Worm (Caenorhabditis elegans): ENCODE measurements around the gene C16D9.3.

C16D9.3 gene

ce11 chrV:8201229-8201858 lies 38.5 kb downstream of the C16D9.3 start, which contains the start of gene cri-2 (continued):
- TF ChIP-seq dmd-6 (GFP tag; IDR thresholded peaks at IDR 0.05): no peak
- TF ChIP-seq T20F7.1 (GFP tag; optimal IDR thresholded peaks at IDR 0.05): peak; percentile 30
- no peak for TF ChIP-seq dpl-1 (GFP tag; optimal IDR thresholded peaks at IDR 0.05)
- no peak for TF ChIP-seq snpc-4 (tag; optimal IDR thresholded peaks at IDR 0.05)
- no peak for TF ChIP-seq lin-29 (GFP tag; IDR thresholded peaks at IDR 0.05)
- TF ChIP-seq zfp-3 (GFP tag; conservative IDR thresholded peaks at IDR 0.05): no peak
- TF ChIP-seq dmd-9 (GFP tag; IDR thresholded peaks at IDR 0.05): no peak
- no peak for TF ChIP-seq mep-1 (tag; optimal IDR thresholded peaks at IDR 0.05)
- no peak for TF ChIP-seq egl-43 (GFP tag; IDR thresholded peaks at IDR 0.05)
- TF ChIP-seq Y5F2A.4 (GFP tag; optimal IDR thresholded peaks at IDR 0.05): no peak
- TF ChIP-seq ZK337.2 (GFP tag; IDR thresholded peaks at IDR 0.05): no peak
- no peak for TF ChIP-seq mxl-2 (GFP tag; conservative IDR thresholded peaks at IDR 0.05)
- peak in 1 of 2 experiments; percentile 76 for TF ChIP-seq daf-16 (GFP tag; optimal IDR thresholded peaks at IDR 0.05)
- TF ChIP-seq daf-16 (tag; optimal IDR thresholded peaks at IDR 0.05): no peak
- no peak for TF ChIP-seq nhr-111 (GFP tag; optimal IDR thresholded peaks at IDR 0.05)
- peak; percentile 39 for TF ChIP-seq nhr-28 (tag; optimal IDR thresholded peaks at IDR 0.05)
- no peak for TF ChIP-seq egl-27 (tag; optimal IDR thresholded peaks at IDR 0.05)
- TF ChIP-seq ceh-44 (GFP tag; IDR thresholded peaks at IDR 0.05): no peak
- TF ChIP-seq Y75B8A.6 (GFP tag; IDR thresholded peaks at IDR 0.05): no peak
- TF ChIP-seq saeg-2 (GFP tag; IDR thresholded peaks at IDR 0.05): no peak
- no peak for TF ChIP-seq madf-9 (GFP tag; conservative IDR thresholded peaks at IDR 0.05)

- TF ChIP-seq hlh-11 (tag; optimal IDR thresholded peaks at IDR 0.05) (peak; percentile 5), lim-7 (GFP tag; IDR thresholded peaks at IDR 0.05) (no peak), daf-16 (GFP tag; optimal IDR thresholded peaks at IDR 0.05) (no peak), daf-16 (tag; optimal IDR thresholded peaks at IDR 0.05) (peak; percentile 19)
Measured at ce11 chrV:8198994-8199393, 40.8 kb downstream of the C16D9.3 start, which contains the start of gene F20D6.11. Gene F20D6.11 (minus strand): TSS chrV:8199094.

DNA sequence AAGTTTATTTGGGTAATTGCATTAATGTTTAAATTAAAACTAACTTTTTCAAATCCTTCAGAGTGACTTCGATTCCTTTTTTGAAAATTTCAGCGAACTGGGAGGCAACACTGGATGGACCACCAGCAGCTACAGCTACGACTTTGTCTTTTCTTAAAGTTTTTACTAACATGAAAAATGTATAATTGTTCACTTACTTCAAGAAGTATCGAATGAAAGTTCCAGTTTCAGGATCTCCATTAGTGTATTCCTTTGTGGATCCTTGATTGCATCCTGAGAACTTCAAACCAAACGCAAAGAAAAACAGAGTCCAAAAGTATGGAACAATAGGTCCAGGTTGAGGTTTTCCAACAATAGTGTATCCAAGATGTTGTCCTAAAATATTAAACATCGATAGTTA lies 42.8 kb downstream of the C16D9.3 start:
- peak in 1 of 2 experiments; percentile 92 for TF ChIP-seq unc-62 (GFP tag; optimal IDR thresholded peaks at IDR 0.05 in 1 of 2)
- TF ChIP-seq unc-62 (tag; optimal IDR thresholded peaks at IDR 0.05): no peak
- TF ChIP-seq lin-15B (tag; optimal IDR thresholded peaks at IDR 0.05): no peak
- TF ChIP-seq aha-1 (tag): peak; percentile 27

ce11 chrV:8195889-8196418 lies 43.9 kb downstream of the C16D9.3 start, which contains the start of gene F20D6.10:
Gene F20D6.10 (minus strand): TSS chrV:8195939.
- TF ChIP-seq nhr-111 (GFP tag; optimal IDR thresholded peaks at IDR 0.05): no peak
- TF ChIP-seq hlh-30 (tag; optimal IDR thresholded peaks at IDR 0.05; ENCODE audit: insufficient read depth): peak; percentile 41
- TF ChIP-seq php-3 (GFP tag; IDR thresholded peaks at IDR 0.05): no peak
- TF ChIP-seq daf-16 (GFP tag; optimal IDR thresholded peaks at IDR 0.05): peak in 1 of 2 experiments; percentile 55
- no peak for TF ChIP-seq daf-16 (tag; optimal IDR thresholded peaks at IDR 0.05)
- peak; percentile 34 for TF ChIP-seq nhr-11 (tag; optimal IDR thresholded peaks at IDR 0.05)
- TF ChIP-seq aha-1 (tag): peak; percentile 58
- no peak for TF ChIP-seq jun-1 (tag; optimal IDR thresholded peaks at IDR 0.05)
- TF ChIP-seq unc-62 (GFP tag; optimal IDR thresholded peaks at IDR 0.05 in 1 of 2): peak in 1 of 2 experiments; percentile 33
- TF ChIP-seq unc-62 (tag; optimal IDR thresholded peaks at IDR 0.05): no peak

- TF ChIP-seq ZK546.5 (tag; optimal IDR thresholded peaks at IDR 0.05) (no peak), gei-8 (GFP tag; optimal IDR thresholded peaks at IDR 0.05) (no peak), T26A8.4 (GFP tag; IDR thresholded peaks at IDR 0.05) (no peak), nhr-48 (tag; optimal IDR thresholded peaks at IDR 0.05) (no peak), ceh-20 (GFP tag; IDR thresholded peaks at IDR 0.05) (no peak), dmd-6 (GFP tag; IDR thresholded peaks at IDR 0.05) (no peak), nhr-28 (tag; optimal IDR thresholded peaks at IDR 0.05) (no peak), cey-2 (tag; optimal IDR thresholded peaks at IDR 0.05; ENCODE audit: borderline replicate concordance, insufficient read depth) (no peak), hmg-1.1 (GFP tag; IDR thresholded peaks at IDR 0.05) (no peak), Y105C5A.15 (GFP tag; IDR thresholded peaks at IDR 0.05) (no peak), F10B5.3 (tag; optimal IDR thresholded peaks at IDR 0.05) (no peak)
Measured at ce11 chrV:8190430-8190829, 49.4 kb downstream of the C16D9.3 start, which contains the start of gene F20D6.1. Gene F20D6.1 (plus strand): TSS chrV:8190730.

Data from whole organism, L4 larva.